Worm (Caenorhabditis elegans): ENCODE results near the gene F26F2.1.

- no peak for TF ChIP-seq sem-2 (GFP tag; optimal IDR thresholded peaks at IDR 0.05)
- TF ChIP-seq flh-1 (GFP tag; optimal IDR thresholded peaks at IDR 0.05) = no peak
- no peak for TF ChIP-seq lin-13 (tag; optimal IDR thresholded peaks at IDR 0.05)
- no peak for TF ChIP-seq nhr-2 (tag; optimal IDR thresholded peaks at IDR 0.05)
- no peak for TF ChIP-seq lin-32 (GFP tag; optimal IDR thresholded peaks at IDR 0.05)
- TF ChIP-seq unc-39 (tag; optimal IDR thresholded peaks at IDR 0.05) = no peak
- TF ChIP-seq nhr-76 (tag; optimal IDR thresholded peaks at IDR 0.05) = no peak
Measured at ce11 chrV:20534072-20534471, 27.6 kb downstream of the F26F2.1 start, which contains the start of gene famh-161.

All from whole organism, mixed stage, embryonic.